Fruit fly (Drosophila melanogaster) S2 (cell line): ENCODE measurements around the gene CG13465.

Experiments used
- CG8478 ChIP-seq: fragments of >200 bp; optimal IDR thresholded peaks from 2 replicates; lab custom pipeline; 2018
- CTCF ChIP-seq, 2 experiments: fragments of >200 bp; optimal IDR thresholded peaks; 2 replicates each; lab custom pipeline; 2018

dm6 chr3L:14969171-14969570 lies 25.0 kb upstream of the CG13465 start, which contains the start of gene Tom:
- TF ChIP-seq CG8478 (lab: Kevin White, UChicago): no peak
- TF ChIP-seq CTCF (optimal IDR thresholded peaks at IDR 0.05; lab: Kevin White, UChicago): no peak
